Fruit fly (Drosophila melanogaster) whole organism, wandering third instar larva: ENCODE data around the gene CG9801.

Experiments
- Abd-B ChIP-seq: fragments of >200 bp; optimal IDR thresholded peaks from 2 replicates; lab custom pipeline; 2017; ENCODE audit warnings: missing biosample characterization, missing genetic modification characterization
- Hr78 ChIP-seq: fragments of >200 bp; optimal IDR thresholded peaks from 2 replicates; lab custom pipeline; 2017; ENCODE audit warnings: missing biosample characterization, missing genetic modification characterization
- Mio ChIP-seq: sonication (Bioruptor generic); optimal IDR thresholded peaks from 2 replicates; lab custom pipeline; 2016; ENCODE audit warnings: missing biosample characterization, missing genetic modification characterization
- N ChIP-seq: fragments of >200 bp; optimal IDR thresholded peaks from 2 replicates; lab custom pipeline; 2018; ENCODE audit warnings: missing biosample characterization, missing external identifiers, missing genetic modification characterization
- fru ChIP-seq: fragments of 200-800 bp; sonication (Bioruptor generic); optimal IDR thresholded peaks from 3 replicates; lab custom pipeline; 2016; ENCODE audit warnings: missing biosample characterization, mild to moderate bottlenecking, missing genetic modification characterization
- pan ChIP-seq: fragments of >200 bp; optimal IDR thresholded peaks from 2 replicates; lab custom pipeline; 2017
- rgr ChIP-seq: fragments of 200-800 bp; sonication (Bioruptor generic); optimal IDR thresholded peaks from 3 replicates; lab custom pipeline; 2016; ENCODE audit warnings: missing biosample characterization, mild to moderate bottlenecking, missing genetic modification characterization
- sage ChIP-seq: fragments of 200-800 bp; sonication (Bioruptor generic); optimal IDR thresholded peaks from 2 replicates; lab custom pipeline; 2016; ENCODE audit warnings: missing biosample characterization, mild to moderate bottlenecking, missing genetic modification characterization
- woc ChIP-seq: sonication (Bioruptor generic); optimal IDR thresholded peaks from 2 replicates; lab custom pipeline; 2016; ENCODE audit warnings: missing biosample characterization, mild to moderate bottlenecking, missing genetic modification characterization

dm6 chr3R:8793726-8794125, 46.3 kb upstream of the CG9801 start:
- TF ChIP-seq fru (GFP tag; lab: Kevin White, UChicago) = no peak
- TF ChIP-seq N (GFP tag; lab: Kevin White, UChicago) = no peak
- no peak for TF ChIP-seq Mio (GFP tag; lab: Kevin White, UChicago)
- no peak for TF ChIP-seq sage (GFP tag; lab: Kevin White, UChicago)
- TF ChIP-seq woc = no peak
- TF ChIP-seq Hr78 (GFP tag; lab: Kevin White, UChicago) = no peak
- TF ChIP-seq rgr = no peak
- no peak for TF ChIP-seq pan
- TF ChIP-seq Abd-B = no peak
